Worm (Caenorhabditis elegans) whole organism, L4 larva: ENCODE measurements around the gene srz-1.
"Not testable (repeated sequence)": the region's sequence is repeated elsewhere in the genome, so short reads cannot be mapped to it uniquely, and the experiment has no call there.

Source experiments
- F10B5.3 ChIP-seq: sonication (generic microtip); optimal IDR thresholded peaks from 2 replicates; lab custom pipeline; 2016; ENCODE audit warnings: mild to moderate bottlenecking, missing genetic modification characterization, missing compliant biosample characterization
- T20F7.1 ChIP-seq: fragments of 200-800 bp; sonication (Bioruptor generic); optimal IDR thresholded peaks from 2 replicates; lab custom pipeline; 2018; ENCODE audit warnings: mild to moderate bottlenecking, missing genetic modification characterization, missing compliant biosample characterization
- Y48G9A.11 ChIP-seq: fragments of 200-800 bp; sonication (Bioruptor generic); IDR thresholded peaks from 2 replicates; pipeline ENCODE4 v1.3.6; 2022; ENCODE audit warnings: missing genetic modification reagents, missing genetic modification characterization, missing compliant biosample characterization
- ZK337.2 ChIP-seq: fragments of 200-800 bp; sonication (Bioruptor generic); IDR thresholded peaks from 2 replicates; pipeline ENCODE4 v1.3.6; 2022; ENCODE audit warnings: missing genetic modification reagents, missing genetic modification characterization, missing compliant biosample characterization
- arid-1 ChIP-seq: fragments of 200-800 bp; sonication (Bioruptor generic); conservative IDR thresholded peaks from 2 replicates; pipeline ENCODE4 v1.3.6; 2022; ENCODE audit warnings: missing genetic modification reagents, missing genetic modification characterization, missing compliant biosample characterization
- attf-4 ChIP-seq: sonication (generic microtip); optimal IDR thresholded peaks from 3 replicates; lab custom pipeline; 2017; ENCODE audit warnings: missing biosample characterization, missing genetic modification characterization
- daf-16 ChIP-seq, 3 experiments: sonication (generic microtip); optimal IDR thresholded peaks; 2 replicates each; lab custom pipeline; 2016 to 2017; ENCODE audit warnings: missing genetic modification characterization in 3 of 3, missing genetic modification reagents in 3 of 3, mild to moderate bottlenecking in 2 of 3, missing compliant biosample characterization in 2 of 3, missing biosample characterization in 1 of 3, moderate library complexity in 1 of 3
- dpl-1 ChIP-seq: fragments of 150-350 bp; optimal IDR thresholded peaks from 2 replicates; lab custom pipeline; 2014; ENCODE audit warnings: missing biosample characterization, missing genetic modification reagents, missing genetic modification characterization
- duxl-1 ChIP-seq: sonication (generic microtip); optimal IDR thresholded peaks from 2 replicates; lab custom pipeline; 2016; ENCODE audit warnings: mild to moderate bottlenecking, missing genetic modification characterization, moderate library complexity, missing compliant biosample characterization; ENCODE audit not compliant: poor library complexity
- dve-1 ChIP-seq: sonication (generic microtip); optimal IDR thresholded peaks from 2 replicates; lab custom pipeline; 2017; ENCODE audit warnings: antibody characterized with exemption, mild to moderate bottlenecking, missing genetic modification characterization, missing compliant biosample characterization; ENCODE audit not compliant: insufficient read depth
- egl-43 ChIP-seq: fragments of 200-800 bp; sonication (Bioruptor generic); IDR thresholded peaks from 2 replicates; pipeline ENCODE4 v1.3.6; 2022; ENCODE audit warnings: missing genetic modification reagents, missing genetic modification characterization, missing compliant biosample characterization
- hlh-11 ChIP-seq: fragments of 200-800 bp; sonication (Bioruptor generic); optimal IDR thresholded peaks from 2 replicates; lab custom pipeline; 2018; ENCODE audit warnings: mild to moderate bottlenecking, missing genetic modification characterization, missing compliant biosample characterization
- hlh-30 ChIP-seq: sonication (generic microtip); optimal IDR thresholded peaks from 2 replicates; lab custom pipeline; 2017; ENCODE audit warnings: antibody characterized with exemption, mild to moderate bottlenecking, missing genetic modification characterization, missing compliant biosample characterization; ENCODE audit not compliant: insufficient read depth
- jun-1 ChIP-seq: fragments of 150-350 bp; optimal IDR thresholded peaks from 2 replicates; lab custom pipeline; 2014; ENCODE audit warnings: missing biosample characterization, missing genetic modification reagents, missing genetic modification characterization
- lim-7 ChIP-seq: fragments of 200-800 bp; sonication (Bioruptor generic); IDR thresholded peaks from 2 replicates; pipeline ENCODE4 v1.3.6; 2022; ENCODE audit warnings: missing genetic modification characterization, missing compliant biosample characterization
- lin-38 ChIP-seq: fragments of 200-800 bp; sonication (Bioruptor generic); IDR thresholded peaks from 2 replicates; pipeline ENCODE4 v1.3.6; 2022; ENCODE audit warnings: missing genetic modification reagents, missing genetic modification characterization, missing compliant biosample characterization
- lsy-2 ChIP-seq, 2 experiments: fragments of 150-350 bp in 1 of 2; sonication (generic microtip) in 1 of 2; optimal IDR thresholded peaks; 2 replicates each; lab custom pipeline; 2014 to 2017; ENCODE audit warnings: missing biosample characterization in 2 of 2, missing genetic modification characterization in 2 of 2
- madf-5 ChIP-seq, 2 experiments: fragments of 200-800 bp; sonication (Bioruptor generic); IDR thresholded peaks; 2 replicates each; pipeline ENCODE4 v1.3.6; 2022; ENCODE audit warnings: missing compliant biosample characterization in 2 of 2, missing genetic modification characterization in 2 of 2
- madf-9 ChIP-seq: fragments of 200-800 bp; sonication (Bioruptor generic); conservative IDR thresholded peaks from 2 replicates; pipeline ENCODE4 v1.3.6; 2022; ENCODE audit warnings: missing genetic modification reagents, missing genetic modification characterization, missing compliant biosample characterization
- mdt-29 ChIP-seq: fragments of 200-800 bp; sonication (Bioruptor generic); IDR thresholded peaks from 2 replicates; pipeline ENCODE4 v1.3.6; 2022; ENCODE audit warnings: missing genetic modification reagents, missing genetic modification characterization, missing compliant biosample characterization
- mxl-3 ChIP-seq: fragments of 200-800 bp; sonication (Bioruptor generic); optimal IDR thresholded peaks from 2 replicates; lab custom pipeline; 2018; ENCODE audit warnings: mild to moderate bottlenecking, missing genetic modification characterization, missing compliant biosample characterization
- nhr-42 ChIP-seq: fragments of 200-800 bp; sonication (Bioruptor generic); IDR thresholded peaks from 2 replicates; pipeline ENCODE4 v1.3.6; 2022; ENCODE audit warnings: missing genetic modification characterization, missing compliant biosample characterization
- nhr-76 ChIP-seq: fragments of 150-350 bp; optimal IDR thresholded peaks from 2 replicates; lab custom pipeline; 2014; ENCODE audit warnings: missing biosample characterization, missing genetic modification characterization
- nhr-77 ChIP-seq: fragments of 150-350 bp; optimal IDR thresholded peaks from 2 replicates; lab custom pipeline; 2014; ENCODE audit warnings: missing biosample characterization, missing genetic modification characterization
- pha-4 ChIP-seq, 2 experiments: fragments of 150-350 bp in 1 of 2; fragments of 200-800 bp in 1 of 2; sonication (Bioruptor generic) in 1 of 2; IDR thresholded peaks in 1 of 2; optimal IDR thresholded peaks in 1 of 2; 2 replicates each; pipeline versions ENCODE4 v1.3.6 to Lab custom; 2014 to 2022; ENCODE audit warnings: missing genetic modification characterization in 2 of 2, missing genetic modification reagents in 2 of 2, missing biosample characterization in 1 of 2, missing compliant biosample characterization in 1 of 2
- sdz-12 ChIP-seq: fragments of 200-800 bp; sonication (Bioruptor generic); optimal IDR thresholded peaks from 2 replicates; lab custom pipeline; 2018; ENCODE audit warnings: mild to moderate bottlenecking, missing genetic modification characterization, missing compliant biosample characterization
- snpc-1.2 ChIP-seq: fragments of 200-800 bp; sonication (Bioruptor generic); IDR thresholded peaks from 2 replicates; pipeline ENCODE4 v1.3.6; 2022; ENCODE audit warnings: missing genetic modification reagents, missing genetic modification characterization, missing compliant biosample characterization
- spr-3 ChIP-seq: fragments of 200-800 bp; sonication (Bioruptor generic); optimal IDR thresholded peaks from 2 replicates; lab custom pipeline; 2018; ENCODE audit warnings: mild to moderate bottlenecking, missing genetic modification characterization, missing compliant biosample characterization
- unc-130 ChIP-seq: sonication (generic microtip); optimal IDR thresholded peaks from 2 replicates; lab custom pipeline; 2016; ENCODE audit warnings: missing genetic modification reagents, missing genetic modification characterization, missing compliant biosample characterization
- zip-2 ChIP-seq: fragments of 150-350 bp; optimal IDR thresholded peaks from 2 replicates; lab custom pipeline; 2014; ENCODE audit warnings: missing biosample characterization, missing genetic modification characterization

srz-1 gene

DNA sequence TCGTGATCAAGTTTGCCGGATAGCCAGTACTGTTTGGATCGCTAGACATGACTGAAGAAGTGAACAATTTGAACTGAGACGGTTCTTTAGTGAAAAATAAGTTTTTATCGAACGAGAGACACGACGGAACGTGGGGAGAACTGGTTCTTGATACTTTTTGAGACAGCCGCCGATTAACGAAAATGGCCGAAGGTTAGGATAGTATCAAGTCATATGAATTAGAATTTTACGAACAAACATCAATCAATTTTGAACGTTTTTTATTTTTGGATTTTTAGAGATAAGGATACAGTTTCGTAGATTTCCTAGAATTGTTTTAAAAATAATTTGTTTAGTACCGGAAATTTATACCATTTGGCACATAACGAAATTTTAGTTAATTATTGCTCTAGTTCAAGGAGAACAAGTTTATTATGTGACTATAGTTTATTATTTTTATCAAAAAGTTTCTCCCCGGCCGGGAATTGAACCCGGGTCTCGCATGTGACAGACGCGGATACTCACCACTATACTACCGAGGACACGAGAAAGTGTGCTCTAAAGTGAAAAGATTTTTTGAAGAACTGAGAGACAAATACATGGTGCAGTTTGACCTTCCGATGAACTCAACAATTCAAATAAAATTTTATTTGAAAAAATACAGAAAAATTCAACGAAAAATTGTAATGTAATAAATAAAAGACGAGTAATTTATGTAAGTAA, 27.2 kb upstream of the srz-1 start, which contains the start of gene W06G6.20:
Gene W06G6.20 (minus strand): TSS at position 51 of the 702 bp plus-strand sequence.
- TF ChIP-seq madf-9 (GFP tag; lab: Robert Waterston, UW) (0 out of 2 replicates have a peak, but pooled peaks have one; percentile 32), lsy-2 (tag; optimal IDR thresholded peaks at IDR 0.05; lab: Kevin White, UChicago) (no peak), Y48G9A.11 (GFP tag; lab: Robert Waterston, UW) (0 out of 2 replicates have a peak, but pooled peaks have one; percentile 10), lin-38 (GFP tag; lab: Robert Waterston, UW) (peak; percentile 54), T20F7.1 (GFP tag; lab: Kevin White, UChicago) (no peak), mxl-3 (GFP tag; lab: Kevin White, UChicago) (no peak), attf-4 (tag; lab: Kevin White, UChicago) (no peak), egl-43 (GFP tag; lab: Robert Waterston, UW) (0 out of 2 replicates have a peak, but pooled peaks have one; percentile 23), lim-7 (GFP tag; lab: Robert Waterston, UW) (peak; percentile 72), duxl-1 (peak; percentile 40), hlh-30 (tag; lab: Kevin White, UChicago) (peak; percentile 74), snpc-1.2 (GFP tag; lab: Robert Waterston, UW) (peak; percentile 62), mdt-29 (GFP tag; lab: Robert Waterston, UW) (0 out of 2 replicates have a peak, but pooled peaks have one; percentile 16), pha-4 (GFP tag; IDR thresholded peaks at IDR 0.05; lab: Robert Waterston, UW) (peak; percentile 46; the same call in 1 of the 2 replicates), pha-4 (tag; optimal IDR thresholded peaks at IDR 0.05; lab: Kevin White, UChicago) (no peak), dpl-1 (GFP tag; lab: Kevin White, UChicago) (no peak), nhr-42 (GFP tag; lab: Robert Waterston, UW) (no peak), dve-1 (tag; lab: Kevin White, UChicago) (peak; percentile 11), madf-5 (GFP tag; IDR thresholded peaks at IDR 0.05; lab: Robert Waterston, UW) (0 out of 4 replicates have a peak, but pooled peaks have one; percentile 7 to 9), zip-2 (tag; lab: Kevin White, UChicago) (no peak), ZK337.2 (GFP tag; lab: Robert Waterston, UW) (0 out of 2 replicates have a peak, but pooled peaks have one; percentile 40), unc-130 (GFP tag; lab: Kevin White, UChicago) (no peak), daf-16 (GFP tag; optimal IDR thresholded peaks at IDR 0.05; lab: Kevin White, UChicago) (peak in 1 of 2 experiments; percentile 63), daf-16 (tag; optimal IDR thresholded peaks at IDR 0.05; lab: Kevin White, UChicago) (peak; percentile 31), arid-1 (peak; percentile 49; the same call in 1 of the 2 replicates)

DNA sequence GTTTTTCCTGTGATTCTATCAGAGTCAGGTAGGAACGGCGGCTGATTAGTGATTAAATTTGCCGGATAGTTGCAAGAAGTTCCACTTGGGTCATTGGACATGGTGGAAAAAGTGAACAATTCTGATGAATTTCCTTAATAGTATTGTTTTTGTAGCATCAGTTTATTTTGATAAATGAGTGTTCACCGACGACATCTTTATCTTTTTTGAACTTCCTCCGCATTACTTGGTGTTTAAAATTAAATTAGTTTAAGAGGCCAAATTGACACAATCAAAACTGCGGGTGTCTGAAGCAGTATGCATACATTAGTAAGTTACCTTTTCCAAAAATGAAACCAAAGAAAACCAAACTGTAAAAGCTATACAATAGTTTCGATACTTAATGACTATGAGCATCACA, 26.5 kb upstream of the srz-1 start, which contains the start of gene W06G6.11:
Gene W06G6.11 (minus strand): TSS at position 101 of the 400 bp plus-strand sequence.
- not testable (repeated sequence) for TF ChIP-seq hlh-11, jun-1, nhr-77 (tag; lab: Kevin White, UChicago)

DNA sequence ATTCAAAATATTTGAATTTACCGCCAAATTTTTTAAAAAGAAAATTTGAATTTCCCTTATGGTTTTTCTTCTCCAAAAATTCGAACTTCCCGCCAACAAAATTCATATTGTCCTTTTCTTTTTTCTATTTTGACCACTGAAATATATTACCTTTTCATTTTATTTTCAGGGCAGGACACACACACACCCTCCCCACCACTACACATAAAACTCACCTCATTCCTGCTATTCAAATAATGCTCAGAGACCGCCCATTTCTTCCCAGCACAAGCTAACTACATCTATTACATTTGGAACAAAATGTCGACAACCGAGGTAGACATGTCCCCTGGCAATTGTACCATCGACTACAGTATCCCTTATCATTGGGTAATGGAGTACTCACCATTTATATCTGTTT, 21.4 kb upstream of the srz-1 start, which contains the start of gene W06G6.15:
Gene W06G6.15 (plus strand): TSS at position 301 of the 400 bp plus-strand sequence.
- TF ChIP-seq egl-43 (GFP tag; lab: Robert Waterston, UW); lsy-2 (tag; optimal IDR thresholded peaks at IDR 0.05; lab: Kevin White, UChicago); nhr-76: not testable (repeated sequence)

DNA sequence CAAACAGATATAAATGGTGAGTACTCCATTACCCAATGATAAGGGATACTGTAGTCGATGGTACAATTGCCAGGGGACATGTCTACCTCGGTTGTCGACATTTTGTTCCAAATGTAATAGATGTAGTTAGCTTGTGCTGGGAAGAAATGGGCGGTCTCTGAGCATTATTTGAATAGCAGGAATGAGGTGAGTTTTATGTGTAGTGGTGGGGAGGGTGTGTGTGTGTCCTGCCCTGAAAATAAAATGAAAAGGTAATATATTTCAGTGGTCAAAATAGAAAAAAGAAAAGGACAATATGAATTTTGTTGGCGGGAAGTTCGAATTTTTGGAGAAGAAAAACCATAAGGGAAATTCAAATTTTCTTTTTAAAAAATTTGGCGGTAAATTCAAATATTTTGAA, 14.8 kb upstream of the srz-1 start, which contains the start of gene Y70C5B.2:
Gene Y70C5B.2 (minus strand): TSS at position 101 of the 400 bp plus-strand sequence.
- not testable (repeated sequence) for TF ChIP-seq F10B5.3 (tag; lab: Kevin White, UChicago); spr-3 (GFP tag; lab: Kevin White, UChicago); sdz-12 (GFP tag; lab: Kevin White, UChicago)
